Worm (Caenorhabditis elegans) whole organism, young adult: Measurements from ENCODE around the gene D1053.2.
A peak's percentile ranks its signal among the peaks of the same experiment; 100 is the strongest.

Experiments
- B0019.2 ChIP-seq: fragments of 200-800 bp; sonication (Bioruptor generic); conservative IDR thresholded peaks from 2 replicates; pipeline ENCODE4 v1.3.6; 2022; ENCODE audit warnings: missing genetic modification reagents, missing genetic modification characterization, missing compliant biosample characterization
- C06A6.2 ChIP-seq: fragments of 200-800 bp; sonication (Bioruptor generic); conservative IDR thresholded peaks from 2 replicates; pipeline ENCODE4 v1.3.6; 2022; ENCODE audit warnings: missing genetic modification characterization, missing compliant biosample characterization
- C17E4.6 ChIP-seq: fragments of 200-800 bp; sonication (Bioruptor generic); IDR thresholded peaks from 2 replicates; pipeline ENCODE4 v1.3.6; 2022; ENCODE audit warnings: missing genetic modification reagents, missing genetic modification characterization, missing compliant biosample characterization
- F33H1.4 ChIP-seq: fragments of 200-800 bp; sonication (Bioruptor generic); IDR thresholded peaks from 2 replicates; pipeline ENCODE4 v1.3.6; 2022; ENCODE audit warnings: missing genetic modification reagents, missing genetic modification characterization, missing compliant biosample characterization
- F37B4.10 ChIP-seq: fragments of 200-800 bp; sonication (Bioruptor generic); IDR thresholded peaks from 2 replicates; pipeline ENCODE4 v1.3.6; 2022; ENCODE audit warnings: missing genetic modification characterization, missing compliant biosample characterization
- F39B2.1 ChIP-seq: fragments of 200-800 bp; sonication (Bioruptor generic); IDR thresholded peaks from 2 replicates; pipeline ENCODE4 v1.3.6; 2022; ENCODE audit warnings: missing genetic modification reagents, missing genetic modification characterization, missing compliant biosample characterization
- K12H6.12 ChIP-seq: fragments of 200-800 bp; sonication (Bioruptor generic); optimal IDR thresholded peaks from 2 replicates; lab custom pipeline; 2018; ENCODE audit warnings: mild to moderate bottlenecking, missing genetic modification characterization, missing compliant biosample characterization
- Y53G8AR.9 ChIP-seq: fragments of 200-800 bp; sonication (Bioruptor generic); conservative IDR thresholded peaks from 2 replicates; pipeline ENCODE4 v1.3.6; 2022; ENCODE audit warnings: missing genetic modification reagents, missing genetic modification characterization, missing compliant biosample characterization
- Y56A3A.18 ChIP-seq: fragments of 200-800 bp; sonication (Bioruptor generic); IDR thresholded peaks from 2 replicates; pipeline ENCODE4 v1.3.6; 2022; ENCODE audit warnings: missing genetic modification reagents, missing genetic modification characterization, missing compliant biosample characterization
- aptf-2 ChIP-seq: fragments of 200-800 bp; sonication (Bioruptor generic); conservative IDR thresholded peaks from 2 replicates; pipeline ENCODE4 v1.3.6; 2022; ENCODE audit warnings: missing genetic modification reagents, missing genetic modification characterization, missing compliant biosample characterization
- atf-7 ChIP-seq: sonication (generic microtip); optimal IDR thresholded peaks from 2 replicates; lab custom pipeline; 2017; ENCODE audit warnings: mild to moderate bottlenecking, missing genetic modification characterization, missing compliant biosample characterization
- athp-1 ChIP-seq: sonication (generic microtip); optimal IDR thresholded peaks from 2 replicates; lab custom pipeline; 2017; ENCODE audit warnings: mild to moderate bottlenecking, missing genetic modification characterization, missing compliant biosample characterization
- attf-6 ChIP-seq: fragments of 200-800 bp; sonication (Bioruptor generic); IDR thresholded peaks from 2 replicates; pipeline ENCODE4 v1.3.6; 2022; ENCODE audit warnings: missing genetic modification reagents, missing genetic modification characterization, missing compliant biosample characterization
- bed-2 ChIP-seq: fragments of 200-800 bp; sonication (Bioruptor generic); IDR thresholded peaks from 2 replicates; pipeline ENCODE4 v1.3.6; 2022; ENCODE audit warnings: missing genetic modification reagents, missing genetic modification characterization, missing compliant biosample characterization
- ceh-79 ChIP-seq: sonication (generic microtip); optimal IDR thresholded peaks from 2 replicates; lab custom pipeline; 2017; ENCODE audit warnings: mild to moderate bottlenecking, missing genetic modification characterization, missing compliant biosample characterization
- chd-7 ChIP-seq: sonication (generic microtip); optimal IDR thresholded peaks from 2 replicates; lab custom pipeline; 2016; ENCODE audit warnings: mild to moderate bottlenecking, missing genetic modification characterization, moderate library complexity, missing compliant biosample characterization
- die-1 ChIP-seq: sonication (generic microtip); optimal IDR thresholded peaks from 2 replicates; lab custom pipeline; 2016; ENCODE audit warnings: missing genotype, mild to moderate bottlenecking, missing genetic modification characterization, missing compliant biosample characterization
- dox-1 ChIP-seq: fragments of 200-800 bp; sonication (Bioruptor generic); IDR thresholded peaks from 2 replicates; pipeline ENCODE4 v1.3.6; 2022; ENCODE audit warnings: missing genetic modification reagents, missing genetic modification characterization, missing compliant biosample characterization
- fkh-3 ChIP-seq: sonication (generic microtip); optimal IDR thresholded peaks from 2 replicates; lab custom pipeline; 2016; ENCODE audit warnings: mild to moderate bottlenecking, missing genetic modification characterization, missing compliant biosample characterization
- gei-17 ChIP-seq: fragments of 200-800 bp; sonication (Bioruptor generic); optimal IDR thresholded peaks from 2 replicates; lab custom pipeline; 2018; ENCODE audit warnings: mild to moderate bottlenecking, missing genetic modification characterization, missing compliant biosample characterization
- lag-1 ChIP-seq: fragments of 200-800 bp; sonication (Bioruptor generic); IDR thresholded peaks from 2 replicates; pipeline ENCODE4 v1.3.6; 2022; ENCODE audit warnings: missing genetic modification reagents, missing genetic modification characterization, missing compliant biosample characterization
- lin-40 ChIP-seq: sonication (generic microtip); optimal IDR thresholded peaks from 2 replicates; lab custom pipeline; 2016; ENCODE audit warnings: missing genetic modification characterization, mild to moderate bottlenecking, missing compliant biosample characterization, missing genotype, missing genetic modification reagents
- mcd-1 ChIP-seq: fragments of 200-800 bp; sonication (Bioruptor generic); IDR thresholded peaks from 2 replicates; pipeline ENCODE4 v1.3.6; 2022; ENCODE audit warnings: missing genetic modification reagents, missing genetic modification characterization, missing compliant biosample characterization
- mes-4 ChIP-seq: sonication (generic microtip); optimal IDR thresholded peaks from 2 replicates; lab custom pipeline; 2016; ENCODE audit warnings: missing genotype, missing genetic modification characterization, missing compliant biosample characterization
- mxl-1 ChIP-seq: sonication (generic microtip); optimal IDR thresholded peaks from 2 replicates; lab custom pipeline; 2016; ENCODE audit warnings: missing genetic modification characterization, missing compliant biosample characterization
- nfyb-1 ChIP-seq: fragments of 200-800 bp; sonication (Bioruptor generic); IDR thresholded peaks from 2 replicates; pipeline ENCODE4 v1.3.6; 2022; ENCODE audit warnings: missing genetic modification reagents, missing genetic modification characterization, missing compliant biosample characterization
- nhr-120 ChIP-seq: fragments of 200-800 bp; sonication (Bioruptor generic); IDR thresholded peaks from 2 replicates; pipeline ENCODE4 v1.3.6; 2022; ENCODE audit warnings: missing genetic modification characterization, missing compliant biosample characterization
- nhr-27 ChIP-seq: fragments of 200-800 bp; sonication (Bioruptor generic); optimal IDR thresholded peaks from 2 replicates; lab custom pipeline; 2018; ENCODE audit warnings: mild to moderate bottlenecking, missing genetic modification characterization, moderate library complexity, missing compliant biosample characterization
- nhr-80 ChIP-seq: sonication (generic microtip); optimal IDR thresholded peaks from 2 replicates; lab custom pipeline; 2016; ENCODE audit warnings: missing genetic modification characterization, missing compliant biosample characterization
- pha-4 ChIP-seq: fragments of 150-350 bp; sonication (generic microtip); optimal IDR thresholded peaks from 2 replicates; lab custom pipeline; 2014; ENCODE audit warnings: missing biosample characterization, missing genetic modification reagents, missing genetic modification characterization
- snpc-1.3 ChIP-seq: sonication (generic microtip); optimal IDR thresholded peaks from 2 replicates; lab custom pipeline; 2017; ENCODE audit warnings: missing genetic modification characterization, mild to moderate bottlenecking, missing compliant biosample characterization, antibody characterized with exemption, moderate library complexity, missing genotype, missing genetic modification reagents; ENCODE audit not compliant: insufficient read depth
- tbx-9 ChIP-seq: sonication (generic microtip); optimal IDR thresholded peaks from 2 replicates; lab custom pipeline; 2016; ENCODE audit warnings: borderline replicate concordance, missing genetic modification characterization, inconsistent platforms, missing compliant biosample characterization
- unc-130 ChIP-seq: sonication (generic microtip); optimal IDR thresholded peaks from 2 replicates; lab custom pipeline; 2016; ENCODE audit warnings: missing genetic modification reagents, missing genetic modification characterization, missing compliant biosample characterization
- xnd-1 ChIP-seq: sonication (generic microtip); optimal IDR thresholded peaks from 2 replicates; lab custom pipeline; 2016; ENCODE audit warnings: missing genotype, missing genetic modification reagents, missing genetic modification characterization, missing compliant biosample characterization
- zfh-2 ChIP-seq: fragments of 200-800 bp; sonication (Bioruptor generic); conservative IDR thresholded peaks from 2 replicates; pipeline ENCODE4 v1.3.6; 2022; ENCODE audit warnings: missing genetic modification reagents, missing genetic modification characterization, missing compliant biosample characterization
- zim-3 ChIP-seq: sonication (generic microtip); optimal IDR thresholded peaks from 2 replicates; lab custom pipeline; 2017; ENCODE audit warnings: mild to moderate bottlenecking, missing genetic modification characterization, moderate library complexity, missing compliant biosample characterization
- ztf-18 ChIP-seq: sonication (generic microtip); optimal IDR thresholded peaks from 2 replicates; lab custom pipeline; 2016; ENCODE audit warnings: missing genotype, mild to moderate bottlenecking, missing genetic modification characterization, missing compliant biosample characterization
- ztf-25 ChIP-seq: fragments of 200-800 bp; sonication (Bioruptor generic); IDR thresholded peaks from 2 replicates; pipeline ENCODE4 v1.3.6; 2022; ENCODE audit warnings: missing genetic modification reagents, missing genetic modification characterization, missing compliant biosample characterization
- ztf-3 ChIP-seq: fragments of 200-800 bp; sonication (Bioruptor generic); optimal IDR thresholded peaks from 2 replicates; lab custom pipeline; 2018; ENCODE audit warnings: mild to moderate bottlenecking, missing genetic modification characterization, missing compliant biosample characterization

D1053.2 gene

ce11 chrX:11734110-11734509 is 6.2 kb downstream of the D1053.2 start:
- TF ChIP-seq B0019.2 (no peak), nhr-80 (tag; lab: Kevin White, UChicago) (peak; percentile 4)

ce11 chrX:11737053-11737452 is 9.1 kb downstream of the D1053.2 start, which contains the start of gene D1053.3:
Gene D1053.3, minus strand, starts transcription at chrX:11737153.
- TF ChIP-seq athp-1 (tag; lab: Kevin White, UChicago), result no peak
- TF ChIP-seq bed-2, result no peak
- no peak for TF ChIP-seq mcd-1 (GFP tag; lab: Robert Waterston, UW)
- TF ChIP-seq Y56A3A.18, result no peak
- TF ChIP-seq snpc-1.3 (tag; lab: Kevin White, UChicago), result no peak
- no peak for TF ChIP-seq unc-130 (GFP tag; lab: Kevin White, UChicago)
- TF ChIP-seq fkh-3 (tag; lab: Kevin White, UChicago), result no peak
- TF ChIP-seq ceh-79 (tag; lab: Kevin White, UChicago), result no peak
- no peak for TF ChIP-seq mxl-1 (tag; lab: Kevin White, UChicago)
- no peak for TF ChIP-seq F39B2.1 (GFP tag; lab: Robert Waterston, UW)
- no peak for TF ChIP-seq xnd-1 (tag; lab: Kevin White, UChicago)
- no peak for TF ChIP-seq F37B4.10 (GFP tag; lab: Robert Waterston, UW)
- TF ChIP-seq ztf-25 (GFP tag; lab: Robert Waterston, UW), result no peak
- no peak for TF ChIP-seq ztf-18 (tag; lab: Kevin White, UChicago)
- no peak for TF ChIP-seq chd-7 (tag; lab: Kevin White, UChicago)
- no peak for TF ChIP-seq gei-17 (GFP tag; lab: Kevin White, UChicago)
- TF ChIP-seq K12H6.12 (tag; lab: Kevin White, UChicago), result no peak
- no peak for TF ChIP-seq nhr-27 (tag; lab: Kevin White, UChicago)
- no peak for TF ChIP-seq attf-6 (GFP tag; lab: Robert Waterston, UW)

- TF ChIP-seq lag-1 (GFP tag; lab: Robert Waterston, UW), result no peak
- no peak for TF ChIP-seq tbx-9
- TF ChIP-seq pha-4 (tag; lab: Kevin White, UChicago), result peak; percentile 38
- no peak for TF ChIP-seq Y53G8AR.9
- TF ChIP-seq F33H1.4 (GFP tag; lab: Robert Waterston, UW), result no peak
- TF ChIP-seq nhr-80 (tag; lab: Kevin White, UChicago), result peak; percentile 86
- no peak for TF ChIP-seq mes-4 (tag; lab: Kevin White, UChicago)
- no peak for TF ChIP-seq ztf-3 (GFP tag; lab: Kevin White, UChicago)
- TF ChIP-seq lin-40 (tag; lab: Kevin White, UChicago), result no peak
- no peak for TF ChIP-seq nfyb-1 (GFP tag; lab: Robert Waterston, UW)
- peak; percentile 9 for TF ChIP-seq atf-7
Observed at ce11 chrX:11738602-11739100, 10.7 kb downstream of the D1053.2 start, which contains the start of gene nspa-9. Gene nspa-9, plus strand, starts transcription at chrX:11739050.

- TF ChIP-seq zim-3 (tag; lab: Kevin White, UChicago) (no peak), dox-1 (GFP tag; lab: Robert Waterston, UW) (no peak), athp-1 (tag; lab: Kevin White, UChicago) (no peak), nhr-27 (tag; lab: Kevin White, UChicago) (no peak), nhr-120 (no peak), C06A6.2 (GFP tag; lab: Robert Waterston, UW) (no peak), Y56A3A.18 (no peak), aptf-2 (no peak), nfyb-1 (GFP tag; lab: Robert Waterston, UW) (no peak), C17E4.6 (no peak), die-1 (tag; lab: Kevin White, UChicago) (no peak), B0019.2 (no peak), zfh-2 (GFP tag; lab: Robert Waterston, UW) (no peak)
Observed at ce11 chrX:11743723-11744122, 15.8 kb downstream of the D1053.2 start.
